Worm (Caenorhabditis elegans) whole organism, midembryonic: ENCODE results near the gene M03C11.3.

ENCODE experiments used
- T22C8.4 ChIP-seq: fragments of 200-800 bp; sonication (Bioruptor generic); IDR thresholded peaks from 2 replicates; pipeline ENCODE4 v1.3.6; 2022; ENCODE audit warnings: missing genetic modification characterization, missing compliant biosample characterization
- cog-1 ChIP-seq: sonication (generic microtip); optimal IDR thresholded peaks from 2 replicates; lab custom pipeline; 2016; ENCODE audit warnings: missing genetic modification characterization, missing compliant biosample characterization
- flt-1 ChIP-seq: fragments of 200-800 bp; sonication (Bioruptor generic); IDR thresholded peaks from 2 replicates; pipeline ENCODE4 v1.3.6; 2022; ENCODE audit warnings: missing genetic modification characterization, missing compliant biosample characterization
- klf-2 ChIP-seq: fragments of 200-800 bp; sonication (Bioruptor generic); conservative IDR thresholded peaks from 2 replicates; pipeline ENCODE4 v1.3.6; 2022; ENCODE audit warnings: missing genetic modification reagents, missing genetic modification characterization, missing compliant biosample characterization
- med-1 ChIP-seq: sonication (generic microtip); optimal IDR thresholded peaks from 2 replicates; lab custom pipeline; 2017; ENCODE audit warnings: missing genetic modification characterization, mild to moderate bottlenecking, missing compliant biosample characterization, antibody characterized with exemption, missing genetic modification reagents; ENCODE audit not compliant: insufficient read depth
- ref-1 ChIP-seq: fragments of 200-800 bp; sonication (Bioruptor generic); conservative IDR thresholded peaks from 2 replicates; pipeline ENCODE4 v1.3.6; 2022; ENCODE audit warnings: missing genetic modification reagents, missing genetic modification characterization, missing compliant biosample characterization
- ztf-23 ChIP-seq: fragments of 200-800 bp; sonication (Bioruptor generic); IDR thresholded peaks from 2 replicates; pipeline ENCODE4 v1.3.6; 2022; ENCODE audit warnings: missing genetic modification reagents, missing genetic modification characterization, missing compliant biosample characterization
- ztf-29 ChIP-seq: fragments of 200-800 bp; sonication (Bioruptor generic); IDR thresholded peaks from 2 replicates; pipeline ENCODE4 v1.3.6; 2022; ENCODE audit warnings: missing genetic modification reagents, missing genetic modification characterization, missing compliant biosample characterization

- no peak for TF ChIP-seq flt-1
- no peak for TF ChIP-seq klf-2 (GFP tag; lab: Robert Waterston, UW)
- no peak for TF ChIP-seq ztf-29 (GFP tag; lab: Robert Waterston, UW)
- no peak for TF ChIP-seq cog-1 (tag; lab: Kevin White, UChicago)
- no peak for TF ChIP-seq ztf-23 (GFP tag; lab: Robert Waterston, UW)
- no peak for TF ChIP-seq med-1
- TF ChIP-seq ref-1 (GFP tag; lab: Robert Waterston, UW) = no peak
- TF ChIP-seq T22C8.4 (GFP tag; lab: Robert Waterston, UW) = no peak
Measured at ce11 chrIII:10389608-10390007, 15.3 kb upstream of the M03C11.3 start.
